Worm (Caenorhabditis elegans): ENCODE measurements around the gene F09A5.3.

DNA sequence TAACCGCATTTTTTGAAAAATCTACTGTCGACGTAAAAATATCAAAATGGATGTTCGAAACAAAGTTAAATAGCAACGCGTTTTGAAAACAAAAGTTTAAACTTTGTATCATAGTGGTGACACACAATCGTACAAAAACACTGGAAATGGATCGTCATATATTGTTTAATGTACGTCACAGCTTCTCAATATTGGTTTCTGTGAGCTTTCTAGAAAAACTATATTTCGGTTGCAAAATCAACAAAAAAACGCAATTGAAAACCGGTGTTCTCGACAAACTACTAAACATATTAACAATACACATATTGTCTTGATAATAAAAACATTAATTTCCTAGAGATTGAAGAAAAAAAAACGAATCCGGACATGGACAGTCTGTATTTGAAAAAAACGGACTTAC is 41.0 kb upstream of the F09A5.3 start, which contains the start of gene R03G8.6:
- no peak for TF ChIP-seq med-1 (GFP tag; optimal IDR thresholded peaks at IDR 0.05; ENCODE audit: insufficient read depth)
- TF ChIP-seq flt-1 (GFP tag; IDR thresholded peaks at IDR 0.05): no peak

Measured in whole organism, midembryonic.